Worm (Caenorhabditis elegans) whole organism, young adult: ENCODE measurements around the gene bli-2.

Experiments used
- F33H1.4 ChIP-seq: fragments of 200-800 bp; sonication (Bioruptor generic); IDR thresholded peaks from 2 replicates; pipeline ENCODE4 v1.3.6; 2022; ENCODE audit warnings: missing genetic modification reagents, missing genetic modification characterization, missing compliant biosample characterization
- F49E8.2 ChIP-seq: sonication (generic microtip); optimal IDR thresholded peaks from 3 replicates; lab custom pipeline; 2017; ENCODE audit warnings: missing genetic modification characterization, mild to moderate bottlenecking, missing compliant biosample characterization, antibody characterized with exemption, moderate library complexity; ENCODE audit not compliant: insufficient read depth
- F55B11.4 ChIP-seq: sonication (generic microtip); optimal IDR thresholded peaks from 2 replicates; lab custom pipeline; 2016; ENCODE audit warnings: missing compliant biosample characterization, missing genetic modification characterization, borderline replicate concordance; ENCODE audit not compliant: insufficient read depth
- K12H6.12 ChIP-seq: fragments of 200-800 bp; sonication (Bioruptor generic); optimal IDR thresholded peaks from 2 replicates; lab custom pipeline; 2018; ENCODE audit warnings: mild to moderate bottlenecking, missing genetic modification characterization, missing compliant biosample characterization
- Y53F4B.3 ChIP-seq: fragments of 200-800 bp; sonication (Bioruptor generic); IDR thresholded peaks from 2 replicates; pipeline ENCODE4 v1.3.6; 2022; ENCODE audit warnings: missing genetic modification reagents, missing genetic modification characterization, missing compliant biosample characterization
- Y56A3A.18 ChIP-seq: fragments of 200-800 bp; sonication (Bioruptor generic); IDR thresholded peaks from 2 replicates; pipeline ENCODE4 v1.3.6; 2022; ENCODE audit warnings: missing genetic modification reagents, missing genetic modification characterization, missing compliant biosample characterization
- Y67H2A.10 ChIP-seq: fragments of 200-800 bp; sonication (Bioruptor generic); conservative IDR thresholded peaks from 2 replicates; pipeline ENCODE4 v1.3.6; 2022; ENCODE audit warnings: missing genetic modification reagents, missing genetic modification characterization, missing compliant biosample characterization
- Y79H2A.3 ChIP-seq: fragments of 200-800 bp; sonication (Bioruptor generic); conservative IDR thresholded peaks from 2 replicates; pipeline ENCODE4 v1.3.6; 2022; ENCODE audit warnings: missing genetic modification reagents, missing genetic modification characterization, missing compliant biosample characterization
- ama-1 ChIP-seq, 3 experiments: fragments of 150-350 bp in 1 of 3; sonication (generic microtip) in 2 of 3; optimal IDR thresholded peaks; 2 replicates each; lab custom pipeline; 2014 to 2018; ENCODE audit warnings: missing biosample characterization in 2 of 3, missing genetic modification characterization in 2 of 3, missing genetic modification reagents in 2 of 3
- aptf-3 ChIP-seq: fragments of 200-800 bp; sonication (Bioruptor generic); IDR thresholded peaks from 2 replicates; pipeline ENCODE4 v1.3.6; 2022; ENCODE audit warnings: missing genetic modification characterization, missing compliant biosample characterization
- athp-1 ChIP-seq: sonication (generic microtip); optimal IDR thresholded peaks from 2 replicates; lab custom pipeline; 2017; ENCODE audit warnings: mild to moderate bottlenecking, missing genetic modification characterization, missing compliant biosample characterization
- ccch-3 ChIP-seq: fragments of 200-800 bp; sonication (Bioruptor generic); optimal IDR thresholded peaks from 2 replicates; lab custom pipeline; 2018; ENCODE audit warnings: mild to moderate bottlenecking, missing genetic modification characterization, missing compliant biosample characterization
- ceh-27 ChIP-seq: fragments of 200-800 bp; sonication (Bioruptor generic); optimal IDR thresholded peaks from 2 replicates; lab custom pipeline; 2018; ENCODE audit warnings: mild to moderate bottlenecking, missing genetic modification characterization, moderate library complexity, missing compliant biosample characterization
- ceh-40 ChIP-seq: fragments of 200-800 bp; sonication (Bioruptor generic); IDR thresholded peaks from 2 replicates; pipeline ENCODE4 v1.3.6; 2022; ENCODE audit warnings: missing genetic modification characterization, missing compliant biosample characterization
- ceh-58 ChIP-seq: fragments of 200-800 bp; sonication (Bioruptor generic); IDR thresholded peaks from 2 replicates; pipeline ENCODE4 v1.3.6; 2022; ENCODE audit warnings: missing genetic modification characterization, missing compliant biosample characterization
- ceh-79 ChIP-seq: sonication (generic microtip); optimal IDR thresholded peaks from 2 replicates; lab custom pipeline; 2017; ENCODE audit warnings: mild to moderate bottlenecking, missing genetic modification characterization, missing compliant biosample characterization
- ceh-91 ChIP-seq: fragments of 200-800 bp; sonication (Bioruptor generic); IDR thresholded peaks from 2 replicates; pipeline ENCODE4 v1.3.6; 2022; ENCODE audit warnings: missing genetic modification reagents, missing genetic modification characterization, missing compliant biosample characterization
- dox-1 ChIP-seq: fragments of 200-800 bp; sonication (Bioruptor generic); IDR thresholded peaks from 2 replicates; pipeline ENCODE4 v1.3.6; 2022; ENCODE audit warnings: missing genetic modification reagents, missing genetic modification characterization, missing compliant biosample characterization
- dpl-1 ChIP-seq: fragments of 150-350 bp; optimal IDR thresholded peaks from 2 replicates; lab custom pipeline; 2014; ENCODE audit warnings: missing biosample characterization, missing genetic modification reagents, missing genetic modification characterization
- efl-1 ChIP-seq: fragments of 150-350 bp; optimal IDR thresholded peaks from 2 replicates; lab custom pipeline; 2014; ENCODE audit warnings: missing biosample characterization, missing genetic modification reagents, missing genetic modification characterization
- him-1 ChIP-seq: sonication (generic microtip); optimal IDR thresholded peaks from 2 replicates; lab custom pipeline; 2016; ENCODE audit warnings: missing genotype, missing genetic modification reagents, missing genetic modification characterization, missing compliant biosample characterization
- hlh-26 ChIP-seq: fragments of 200-800 bp; sonication (Bioruptor generic); conservative IDR thresholded peaks from 2 replicates; pipeline ENCODE4 v1.3.6; 2022; ENCODE audit warnings: missing genetic modification reagents, missing genetic modification characterization, missing compliant biosample characterization
- hmg-1.2 ChIP-seq: fragments of 200-800 bp; sonication (Bioruptor generic); IDR thresholded peaks from 2 replicates; pipeline ENCODE4 v1.3.6; 2022; ENCODE audit warnings: missing genetic modification reagents, missing genetic modification characterization, missing compliant biosample characterization
- hmg-20 ChIP-seq: fragments of 200-800 bp; sonication (Bioruptor generic); IDR thresholded peaks from 2 replicates; pipeline ENCODE4 v1.3.6; 2022; ENCODE audit warnings: missing genetic modification reagents, missing genetic modification characterization, missing compliant biosample characterization
- lin-35 ChIP-seq, 3 experiments: fragments of 150-350 bp in 2 of 3; sonication (generic microtip) in 1 of 3; optimal IDR thresholded peaks; 2 replicates each; lab custom pipeline; 2014 to 2018; ENCODE audit warnings: missing biosample characterization in 3 of 3, missing genetic modification characterization in 3 of 3, missing genetic modification reagents in 3 of 3
- lin-54 ChIP-seq: fragments of 200-800 bp; sonication (Bioruptor generic); optimal IDR thresholded peaks from 2 replicates; lab custom pipeline; 2018; ENCODE audit warnings: mild to moderate bottlenecking, missing genetic modification characterization, missing compliant biosample characterization
- lir-1 ChIP-seq: fragments of 200-800 bp; sonication (Bioruptor generic); conservative IDR thresholded peaks from 2 replicates; pipeline ENCODE4 v1.3.6; 2022; ENCODE audit warnings: missing genetic modification reagents, missing genetic modification characterization, missing compliant biosample characterization
- madf-10 ChIP-seq: sonication (generic microtip); optimal IDR thresholded peaks from 2 replicates; lab custom pipeline; 2016; ENCODE audit warnings: mild to moderate bottlenecking, missing genetic modification characterization, missing compliant biosample characterization
- madf-3 ChIP-seq: fragments of 200-800 bp; sonication (Bioruptor generic); IDR thresholded peaks from 2 replicates; pipeline ENCODE4 v1.3.6; 2022; ENCODE audit warnings: missing genetic modification reagents, missing genetic modification characterization, missing compliant biosample characterization
- madf-8 ChIP-seq: fragments of 200-800 bp; sonication (Bioruptor generic); conservative IDR thresholded peaks from 2 replicates; pipeline ENCODE4 v1.3.6; 2022; ENCODE audit warnings: missing genetic modification reagents, missing genetic modification characterization, missing compliant biosample characterization
- pbrm-1 ChIP-seq: fragments of 200-800 bp; sonication (Bioruptor generic); IDR thresholded peaks from 2 replicates; pipeline ENCODE4 v1.3.6; 2022; ENCODE audit warnings: missing genetic modification reagents, missing genetic modification characterization, missing compliant biosample characterization
- pha-4 ChIP-seq: fragments of 150-350 bp; sonication (generic microtip); optimal IDR thresholded peaks from 2 replicates; lab custom pipeline; 2014; ENCODE audit warnings: missing biosample characterization, missing genetic modification reagents, missing genetic modification characterization
- rec-8 ChIP-seq, 2 experiments: sonication (generic microtip); optimal IDR thresholded peaks; 2 replicates each; lab custom pipeline; 2016; ENCODE audit warnings: mild to moderate bottlenecking in 2 of 2, missing genetic modification characterization in 2 of 2, missing genetic modification reagents in 2 of 2, missing genotype in 2 of 2, missing biosample characterization in 1 of 2, missing compliant biosample characterization in 1 of 2, moderate library complexity in 1 of 2
- rpc-1 ChIP-seq, 2 experiments: fragments of 150-350 bp in 1 of 2; sonication (generic microtip) in 1 of 2; optimal IDR thresholded peaks; 2 replicates each; lab custom pipeline; 2014 to 2018; ENCODE audit warnings: missing biosample characterization in 1 of 2, missing genetic modification characterization in 1 of 2, missing genetic modification reagents in 1 of 2, missing genotype in 1 of 2
- sdz-38 ChIP-seq: sonication (generic microtip); optimal IDR thresholded peaks from 2 replicates; lab custom pipeline; 2016; ENCODE audit warnings: missing genotype, missing genetic modification characterization, missing compliant biosample characterization
- snpc-1.1 ChIP-seq: sonication (generic microtip); optimal IDR thresholded peaks from 2 replicates; lab custom pipeline; 2017; ENCODE audit warnings: missing genetic modification characterization, mild to moderate bottlenecking, missing compliant biosample characterization, antibody characterized with exemption, moderate library complexity, missing genotype, missing genetic modification reagents; ENCODE audit not compliant: insufficient read depth
- tbp1 ChIP-seq: fragments of 200-800 bp; sonication (Bioruptor generic); optimal IDR thresholded peaks from 2 replicates; lab custom pipeline; 2018; ENCODE audit warnings: mild to moderate bottlenecking, missing genetic modification characterization, missing compliant biosample characterization
- unc-130 ChIP-seq: sonication (generic microtip); optimal IDR thresholded peaks from 2 replicates; lab custom pipeline; 2016; ENCODE audit warnings: missing genetic modification reagents, missing genetic modification characterization, missing compliant biosample characterization
- unc-62 ChIP-seq: fragments of 150-350 bp; optimal IDR thresholded peaks from 2 replicates; lab custom pipeline; 2014; ENCODE audit warnings: missing biosample characterization, missing genetic modification reagents, missing genetic modification characterization
- zfh-2 ChIP-seq: fragments of 200-800 bp; sonication (Bioruptor generic); conservative IDR thresholded peaks from 2 replicates; pipeline ENCODE4 v1.3.6; 2022; ENCODE audit warnings: missing genetic modification reagents, missing genetic modification characterization, missing compliant biosample characterization
- zim-3 ChIP-seq: sonication (generic microtip); optimal IDR thresholded peaks from 2 replicates; lab custom pipeline; 2017; ENCODE audit warnings: mild to moderate bottlenecking, missing genetic modification characterization, moderate library complexity, missing compliant biosample characterization
- ztf-18 ChIP-seq: sonication (generic microtip); optimal IDR thresholded peaks from 2 replicates; lab custom pipeline; 2016; ENCODE audit warnings: missing genotype, mild to moderate bottlenecking, missing genetic modification characterization, missing compliant biosample characterization
- ztf-22 ChIP-seq: fragments of 200-800 bp; sonication (Bioruptor generic); optimal IDR thresholded peaks from 2 replicates; lab custom pipeline; 2018; ENCODE audit warnings: mild to moderate bottlenecking, missing genetic modification characterization, moderate library complexity, missing compliant biosample characterization
- ztf-28 ChIP-seq: fragments of 200-800 bp; sonication (Bioruptor generic); IDR thresholded peaks from 2 replicates; pipeline ENCODE4 v1.3.6; 2022; ENCODE audit warnings: missing genetic modification reagents, missing genetic modification characterization, missing compliant biosample characterization

Gene bli-2

ce11 chrII:5660736-5661734 lies 8.8 kb upstream of the bli-2 start, which contains the start of the genes ift-43 and mdt-26 (continued):
- TF ChIP-seq F49E8.2 (tag; lab: Kevin White, UChicago) (no peak), ama-1 (optimal IDR thresholded peaks at IDR 0.05; lab: Kevin White, UChicago) (peak; percentile 99), ama-1 (GFP tag; optimal IDR thresholded peaks at IDR 0.05; lab: Kevin White, UChicago) (peak in 1 of 2 experiments; percentile 61), Y79H2A.3 (peak; percentile 81; the same call in 1 of the 2 replicates), him-1 (peak; percentile 27), tbp1 (GFP tag; lab: Kevin White, UChicago) (peak; percentile 76), rpc-1 (optimal IDR thresholded peaks at IDR 0.05; lab: Kevin White, UChicago) (peak; percentile 6), rpc-1 (tag; optimal IDR thresholded peaks at IDR 0.05; lab: Kevin White, UChicago) (no peak), F33H1.4 (GFP tag; lab: Robert Waterston, UW) (0 out of 2 replicates have a peak, but pooled peaks have one; percentile 43), madf-10 (tag; lab: Kevin White, UChicago) (peak; percentile 79), ccch-3 (GFP tag; lab: Kevin White, UChicago) (peak; percentile 32), ztf-22 (GFP tag; lab: Kevin White, UChicago) (no peak), madf-8 (GFP tag; lab: Robert Waterston, UW) (peak; percentile 10), lir-1 (GFP tag; lab: Robert Waterston, UW) (peak; percentile 48; the same call in 1 of the 2 replicates), unc-62 (GFP tag; lab: Kevin White, UChicago) (no peak), Y53F4B.3 (GFP tag; lab: Robert Waterston, UW) (0 out of 2 replicates have a peak, but pooled peaks have one; percentile 37), Y67H2A.10 (peak; percentile 71; the same call in 1 of the 2 replicates), rec-8 (tag; optimal IDR thresholded peaks at IDR 0.05; lab: Kevin White, UChicago) (peak; percentile 11 to 40), ztf-28 (GFP tag; lab: Robert Waterston, UW) (peak; percentile 88), Y56A3A.18 (GFP tag; lab: Robert Waterston, UW) (no peak), ceh-27 (GFP tag; lab: Kevin White, UChicago) (peak; percentile 84), dox-1 (GFP tag; lab: Robert Waterston, UW) (peak; percentile 87), hmg-1.2 (GFP tag; lab: Robert Waterston, UW) (peak; percentile 56), ceh-40 (GFP tag; lab: Robert Waterston, UW) (peak; percentile 83; the same call in 1 of the 2 replicates), snpc-1.1 (tag; lab: Kevin White, UChicago) (no peak), ceh-58 (no peak), pbrm-1 (peak; percentile 83), ceh-91 (0 out of 2 replicates have a peak, but pooled peaks have one; percentile 13), hmg-20 (GFP tag; lab: Robert Waterston, UW) (peak; percentile 10; the same call in 1 of the 2 replicates), lin-35 (GFP tag; optimal IDR thresholded peaks at IDR 0.05; lab: Kevin White, UChicago) (peak in 2 of 3 experiments; percentile 0 to 60), zim-3 (tag; lab: Kevin White, UChicago) (peak; percentile 72), athp-1 (tag; lab: Kevin White, UChicago) (no peak), aptf-3 (GFP tag; lab: Robert Waterston, UW) (no peak), hlh-26 (GFP tag; lab: Robert Waterston, UW) (no peak), ztf-18 (peak; percentile 25), K12H6.12 (no peak), unc-130 (no peak), madf-3 (GFP tag; lab: Robert Waterston, UW) (peak; percentile 93), zfh-2 (peak; percentile 99), lin-54 (peak; percentile 67), F55B11.4 (tag; lab: Kevin White, UChicago) (no peak), pha-4 (tag; lab: Kevin White, UChicago) (no peak), efl-1 (GFP tag; lab: Kevin White, UChicago) (peak; percentile 44), ceh-79 (no peak), dpl-1 (GFP tag; lab: Kevin White, UChicago) (peak; percentile 40), sdz-38 (peak; percentile 16)
